Worm (Caenorhabditis elegans): ENCODE data around the gene rps-29.

- TF ChIP-seq ceh-9 (tag; optimal IDR thresholded peaks at IDR 0.05) (no peak), sox-2 (GFP tag; IDR thresholded peaks at IDR 0.05) (no peak), nhr-11 (tag; optimal IDR thresholded peaks at IDR 0.05) (no peak), ceh-2 (tag; optimal IDR thresholded peaks at IDR 0.05) (no peak), C08G9.2 (tag; optimal IDR thresholded peaks at IDR 0.05) (no peak), elt-2 (tag; optimal IDR thresholded peaks at IDR 0.05) (no peak), pha-4 (tag; optimal IDR thresholded peaks at IDR 0.05) (no peak), Y22D7AL.16 (tag; optimal IDR thresholded peaks at IDR 0.05) (no peak), pqm-1 (tag; optimal IDR thresholded peaks at IDR 0.05) (no peak), ama-1 (optimal IDR thresholded peaks at IDR 0.05) (no peak)
Observed at ce11 chrIII:778771-779170, 15.3 kb upstream of the rps-29 start, which contains the start of gene alh-11.

All from whole organism, late embryonic.